Worm (Caenorhabditis elegans): ENCODE results near the gene pap-3.

ce11 chrII:11853108-11853507 lies 36.7 kb upstream of the pap-3 start:
- TF ChIP-seq ama-1 (optimal IDR thresholded peaks at IDR 0.05) (no peak), sdc-2 (tag; optimal IDR thresholded peaks at IDR 0.05) (no peak), pqm-1 (tag; optimal IDR thresholded peaks at IDR 0.05) (no peak), lim-6 (tag; optimal IDR thresholded peaks at IDR 0.05) (no peak), hlh-15 (tag; optimal IDR thresholded peaks at IDR 0.05) (no peak), unc-55 (GFP tag; optimal IDR thresholded peaks at IDR 0.05) (no peak), npax-4 (tag; optimal IDR thresholded peaks at IDR 0.05) (no peak), ceh-14 (tag; optimal IDR thresholded peaks at IDR 0.05) (no peak), elt-4 (tag; optimal IDR thresholded peaks at IDR 0.05) (no peak)

Measured in whole organism, late embryonic.